Fruit fly (Drosophila melanogaster) whole organism, embryonic: Measurements from ENCODE around the gene CG5846.

Experiments used
- Ada2b ChIP-seq: fragments of 200-800 bp; sonication (Bioruptor generic); IDR thresholded peaks from 2 replicates; pipeline ENCODE4 v1.3.6; 2022; ENCODE audit warnings: missing biosample characterization, missing genetic modification characterization
- Atf-2 ChIP-seq: fragments of 200-800 bp; sonication (Bioruptor generic); optimal IDR thresholded peaks from 2 replicates; lab custom pipeline; 2016; ENCODE audit warnings: missing biosample characterization, missing genetic modification characterization
- Atf6 ChIP-seq: fragments of 200-800 bp; sonication (Bioruptor generic); IDR thresholded peaks from 2 replicates; pipeline ENCODE4 v1.3.6; 2022; ENCODE audit warnings: missing biosample characterization, missing genetic modification characterization
- BEAF-32 ChIP-seq: fragments of 200-800 bp; sonication (Bioruptor generic); optimal IDR thresholded peaks from 3 replicates; lab custom pipeline; 2017; ENCODE audit warnings: missing biosample characterization, missing genetic modification characterization, mild to moderate bottlenecking, moderate library complexity, missing genetic modification reagents
- C15 ChIP-seq: fragments of 200-800 bp; sonication (Bioruptor generic); IDR thresholded peaks from 3 replicates; pipeline ENCODE4 v1.3.6; 2022; ENCODE audit warnings: missing biosample characterization, missing genetic modification characterization
- CG11456 ChIP-seq: fragments of 200-800 bp; sonication (Bioruptor generic); IDR thresholded peaks from 3 replicates; pipeline ENCODE4 v1.3.6; 2022; ENCODE audit warnings: missing biosample characterization, missing genetic modification characterization
- CG11504 ChIP-seq: fragments of 200-800 bp; sonication (Bioruptor generic); optimal IDR thresholded peaks from 3 replicates; lab custom pipeline; 2019; ENCODE audit warnings: missing biosample characterization, mild to moderate bottlenecking, missing genetic modification characterization, moderate library complexity
- CG12219 ChIP-seq: fragments of 200-800 bp; sonication (Bioruptor generic); optimal IDR thresholded peaks from 3 replicates; lab custom pipeline; 2018; ENCODE audit warnings: missing biosample characterization, mild to moderate bottlenecking, missing genetic modification characterization
- CG13894 ChIP-seq: fragments of 200-800 bp; sonication (Bioruptor generic); optimal IDR thresholded peaks from 3 replicates; lab custom pipeline; 2018; ENCODE audit warnings: missing biosample characterization, mild to moderate bottlenecking, missing genetic modification characterization, moderate library complexity
- CG14667 ChIP-seq: fragments of 200-800 bp; sonication (Bioruptor generic); IDR thresholded peaks from 2 replicates; pipeline ENCODE4 v1.3.6; 2022; ENCODE audit warnings: missing biosample characterization, missing genetic modification characterization
- CG15479 ChIP-seq: fragments of 200-800 bp; sonication (Bioruptor generic); optimal IDR thresholded peaks from 3 replicates; lab custom pipeline; 2019; ENCODE audit warnings: missing biosample characterization, mild to moderate bottlenecking, missing genetic modification characterization, moderate library complexity
- CG15601 ChIP-seq: fragments of 200-800 bp; sonication (Bioruptor generic); optimal IDR thresholded peaks from 3 replicates; lab custom pipeline; 2019; ENCODE audit warnings: missing biosample characterization, mild to moderate bottlenecking, missing genetic modification characterization, moderate library complexity
- CG15696 ChIP-seq: fragments of 200-800 bp; sonication (Bioruptor generic); optimal IDR thresholded peaks from 2 replicates; lab custom pipeline; 2019; ENCODE audit warnings: missing biosample characterization, mild to moderate bottlenecking, missing genetic modification characterization, moderate library complexity
- CG16815 ChIP-seq: fragments of 200-800 bp; sonication (Bioruptor generic); optimal IDR thresholded peaks from 3 replicates; lab custom pipeline; 2017; ENCODE audit warnings: missing biosample characterization, mild to moderate bottlenecking, missing genetic modification characterization
- CG17328 ChIP-seq: fragments of 200-800 bp; sonication (Bioruptor generic); IDR thresholded peaks from 2 replicates; pipeline ENCODE4 v1.3.6; 2022; ENCODE audit warnings: missing biosample characterization, missing genetic modification characterization
- CG1792 ChIP-seq: fragments of 200-800 bp; sonication (Bioruptor generic); optimal IDR thresholded peaks from 2 replicates; lab custom pipeline; 2016; ENCODE audit warnings: missing biosample characterization, missing genetic modification characterization
- CG18599 ChIP-seq: fragments of 200-800 bp; sonication (Bioruptor generic); optimal IDR thresholded peaks from 3 replicates; lab custom pipeline; 2017; ENCODE audit warnings: missing biosample characterization, missing genetic modification characterization, mild to moderate bottlenecking, moderate library complexity, missing genetic modification reagents
- CG2712 ChIP-seq: fragments of 200-800 bp; optimal IDR thresholded peaks from 3 replicates; lab custom pipeline; 2019; ENCODE audit warnings: missing biosample characterization, mild to moderate bottlenecking, missing genetic modification characterization, moderate library complexity
- CG34376 ChIP-seq: fragments of 200-800 bp; sonication (Bioruptor generic); optimal IDR thresholded peaks from 2 replicates; lab custom pipeline; 2018; ENCODE audit warnings: missing biosample characterization, mild to moderate bottlenecking, missing genetic modification characterization
- CG3726 ChIP-seq: fragments of 200-800 bp; sonication (Bioruptor generic); IDR thresholded peaks from 3 replicates; pipeline ENCODE4, ENCODE4 v1.3.6; 2022; ENCODE audit warnings: missing biosample characterization, missing genetic modification characterization
- CG4854 ChIP-seq: fragments of 200-800 bp; sonication (Bioruptor generic); optimal IDR thresholded peaks from 2 replicates; lab custom pipeline; 2016; ENCODE audit warnings: missing biosample characterization, missing genetic modification characterization, inconsistent platforms
- CG9817 ChIP-seq: fragments of 200-800 bp; sonication (Bioruptor generic); optimal IDR thresholded peaks from 2 replicates; lab custom pipeline; 2018; ENCODE audit warnings: missing biosample characterization, mild to moderate bottlenecking, missing genetic modification characterization, moderate library complexity
- Dip3 ChIP-seq: fragments of 200-800 bp; sonication (Bioruptor generic); optimal IDR thresholded peaks from 3 replicates; lab custom pipeline; 2016; ENCODE audit warnings: missing biosample characterization, missing genetic modification characterization
- Lpt ChIP-seq: fragments of >200 bp; optimal IDR thresholded peaks from 2 replicates; lab custom pipeline; 2018; ENCODE audit warnings: missing biosample characterization, missing genetic modification characterization
- Meics ChIP-seq: fragments of 200-800 bp; sonication (Bioruptor generic); optimal IDR thresholded peaks from 2 replicates; lab custom pipeline; 2017; ENCODE audit warnings: missing biosample characterization, mild to moderate bottlenecking, missing genetic modification characterization
- Mrtf ChIP-seq: fragments of 200-800 bp; sonication (Bioruptor generic); IDR thresholded peaks from 3 replicates; pipeline ENCODE4 v1.3.6; 2022; ENCODE audit warnings: missing biosample characterization, missing genetic modification characterization
- Neu2 ChIP-seq: fragments of 200-800 bp; sonication (Bioruptor generic); optimal IDR thresholded peaks from 3 replicates; lab custom pipeline; 2016; ENCODE audit warnings: missing biosample characterization, missing genetic modification characterization, borderline replicate concordance
- Nf-YA ChIP-seq: fragments of 200-800 bp; sonication (Bioruptor generic); IDR thresholded peaks from 2 replicates; pipeline ENCODE4 v1.3.6; 2022; ENCODE audit warnings: missing biosample characterization, missing genetic modification characterization
- Opbp ChIP-seq: fragments of 200-800 bp; sonication (Bioruptor generic); IDR thresholded peaks from 3 replicates; pipeline ENCODE4 v1.3.6; 2022; ENCODE audit warnings: missing biosample characterization, missing genetic modification characterization; ENCODE audit not compliant: partially characterized antibody
- Sox100B ChIP-seq: fragments of 200-800 bp; sonication (Bioruptor generic); optimal IDR thresholded peaks from 3 replicates; lab custom pipeline; 2018; ENCODE audit warnings: missing biosample characterization, mild to moderate bottlenecking, missing genetic modification characterization
- ab ChIP-seq: fragments of 200-800 bp; sonication (Bioruptor generic); optimal IDR thresholded peaks from 2 replicates; lab custom pipeline; 2016; ENCODE audit warnings: missing biosample characterization, missing genetic modification characterization
- aop ChIP-seq: fragments of 200-800 bp; sonication (Bioruptor generic); IDR thresholded peaks from 2 replicates; pipeline ENCODE4 v1.3.6; 2022; ENCODE audit warnings: missing biosample characterization, missing genetic modification characterization
- cato ChIP-seq: fragments of 200-800 bp; sonication (Bioruptor generic); optimal IDR thresholded peaks from 2 replicates; lab custom pipeline; 2016; ENCODE audit warnings: missing biosample characterization, missing genetic modification characterization, borderline replicate concordance
- caup ChIP-seq: fragments of 200-800 bp; sonication (Bioruptor generic); optimal IDR thresholded peaks from 3 replicates; lab custom pipeline; 2017; ENCODE audit warnings: missing biosample characterization, mild to moderate bottlenecking, missing genetic modification characterization, moderate library complexity; ENCODE audit not compliant: severe bottlenecking
- cg ChIP-seq: fragments of 200-800 bp; sonication (Bioruptor generic); optimal IDR thresholded peaks from 3 replicates; lab custom pipeline; 2019; ENCODE audit warnings: missing biosample characterization, mild to moderate bottlenecking, missing genetic modification characterization, moderate library complexity
- chn ChIP-seq: fragments of 200-800 bp; sonication (Bioruptor generic); optimal IDR thresholded peaks from 2 replicates; lab custom pipeline; 2016; ENCODE audit warnings: missing biosample characterization, missing genetic modification characterization
- en ChIP-seq: fragments of 200-800 bp; sonication (Bioruptor generic); optimal IDR thresholded peaks from 2 replicates; lab custom pipeline; 2016; ENCODE audit warnings: missing biosample characterization, missing genetic modification characterization
- eyg ChIP-seq: fragments of 200-800 bp; sonication (Bioruptor generic); optimal IDR thresholded peaks from 3 replicates; lab custom pipeline; 2016; ENCODE audit warnings: missing biosample characterization, missing genetic modification characterization
- gsb-n ChIP-seq: fragments of 200-800 bp; sonication (Bioruptor generic); optimal IDR thresholded peaks from 3 replicates; lab custom pipeline; 2018; ENCODE audit warnings: missing biosample characterization, mild to moderate bottlenecking, missing genetic modification characterization
- inv ChIP-seq: fragments of 200-800 bp; sonication (Bioruptor generic); IDR thresholded peaks from 2 replicates; pipeline ENCODE4 v1.3.6; 2022; ENCODE audit warnings: missing biosample characterization, missing genetic modification characterization; ENCODE audit not compliant: partially characterized antibody
- lilli ChIP-seq: fragments of 200-800 bp; sonication (Bioruptor generic); optimal IDR thresholded peaks from 3 replicates; lab custom pipeline; 2016; ENCODE audit warnings: missing biosample characterization, missing genetic modification characterization
- odd ChIP-seq: fragments of 200-800 bp; sonication (Bioruptor generic); optimal IDR thresholded peaks from 2 replicates; lab custom pipeline; 2017; ENCODE audit warnings: missing biosample characterization, mild to moderate bottlenecking, missing genetic modification characterization
- phol ChIP-seq: fragments of 200-800 bp; sonication (Bioruptor generic); optimal IDR thresholded peaks from 3 replicates; lab custom pipeline; 2018; ENCODE audit warnings: missing biosample characterization, mild to moderate bottlenecking, missing genetic modification characterization, moderate library complexity
- repo ChIP-seq: fragments of 200-800 bp; sonication (Bioruptor generic); optimal IDR thresholded peaks from 2 replicates; lab custom pipeline; 2016; ENCODE audit warnings: missing biosample characterization, missing genetic modification characterization
- run ChIP-seq: fragments of 200-800 bp; sonication (Bioruptor generic); optimal IDR thresholded peaks from 3 replicates; lab custom pipeline; 2018; ENCODE audit warnings: missing biosample characterization, mild to moderate bottlenecking, missing genetic modification characterization
- sens ChIP-seq: fragments of 200-800 bp; sonication (Bioruptor generic); peaks from one replicate; lab custom pipeline; 2016; ENCODE audit warnings: missing biosample characterization, missing genetic modification characterization
- unpg ChIP-seq: fragments of 200-800 bp; sonication (Bioruptor generic); optimal IDR thresholded peaks from 3 replicates; lab custom pipeline; 2018; ENCODE audit warnings: missing biosample characterization, mild to moderate bottlenecking, missing genetic modification characterization, moderate library complexity
- vnd ChIP-seq: fragments of 200-800 bp; sonication (Bioruptor generic); IDR thresholded peaks from 3 replicates; pipeline ENCODE4 v1.3.6; 2022; ENCODE audit warnings: missing biosample characterization, missing genetic modification characterization; ENCODE audit not compliant: partially characterized antibody
- zen2 ChIP-seq: fragments of 200-800 bp; sonication (Bioruptor generic); IDR thresholded peaks from 3 replicates; pipeline ENCODE4 v1.3.6; 2022; ENCODE audit warnings: missing biosample characterization, missing genetic modification characterization; ENCODE audit not compliant: partially characterized antibody

The CG5846 gene

dm6 chr2L:9984078-9984772 lies 27.2 kb upstream of the CG5846 start, which contains the start of gene bib (continued):
- TF ChIP-seq CG18599, result peak; percentile 90
- TF ChIP-seq inv, result no peak
- peak; percentile 62 for TF ChIP-seq Atf6 (GFP tag; lab: Robert Waterston, UW)
- no peak for TF ChIP-seq Nf-YA (GFP tag; lab: Robert Waterston, UW)
- TF ChIP-seq CG15479, result peak; percentile 80
- peak; percentile 86 for TF ChIP-seq CG15601
- TF ChIP-seq sens (GFP tag; lab: Kevin White, UChicago), result peak; percentile 72
- TF ChIP-seq CG2712, result peak; percentile 95
- peak; percentile 91 for TF ChIP-seq phol (tag; lab: Kevin White, UChicago)
- no peak for TF ChIP-seq Neu2
- TF ChIP-seq Atf-2 (GFP tag; lab: Kevin White, UChicago), result no peak
- peak; percentile 48 for TF ChIP-seq CG9817 (tag; lab: Kevin White, UChicago)
- no peak for TF ChIP-seq vnd
- peak; percentile 13; the same call in 1 of the 2 replicates for TF ChIP-seq CG14667 (GFP tag; lab: Robert Waterston, UW)
- peak; percentile 10 for TF ChIP-seq cg (GFP tag; lab: Kevin White, UChicago)
- no peak for TF ChIP-seq Lpt (GFP tag; lab: Kevin White, UChicago)
- TF ChIP-seq CG13894 (tag; lab: Kevin White, UChicago), result peak; percentile 18
- TF ChIP-seq C15 (GFP tag; lab: Robert Waterston, UW), result no peak
- TF ChIP-seq CG15696, result peak; percentile 95
- TF ChIP-seq Ada2b (GFP tag; lab: Robert Waterston, UW), result peak; percentile 39; the same call in 1 of the 2 replicates
- no peak for TF ChIP-seq CG3726 (GFP tag; lab: Robert Waterston, UW)
- peak; percentile 82 for TF ChIP-seq Meics (GFP tag; lab: Kevin White, UChicago)
- TF ChIP-seq CG4854 (GFP tag; lab: Kevin White, UChicago), result peak; percentile 54
- TF ChIP-seq ab (GFP tag; lab: Kevin White, UChicago), result no peak
- no peak for TF ChIP-seq aop (GFP tag; lab: Robert Waterston, UW)
- TF ChIP-seq Mrtf, result peak; percentile 65; the same call in 2 of the 3 replicates
- no peak for TF ChIP-seq eyg
- TF ChIP-seq odd (GFP tag; lab: Kevin White, UChicago), result peak; percentile 79
- peak; percentile 61 for TF ChIP-seq chn (GFP tag; lab: Kevin White, UChicago)
- no peak for TF ChIP-seq BEAF-32 (GFP tag; lab: Kevin White, UChicago)
- peak; percentile 67 for TF ChIP-seq lilli (GFP tag; lab: Kevin White, UChicago)
- peak; percentile 89 for TF ChIP-seq CG11504 (tag; lab: Kevin White, UChicago)
- TF ChIP-seq repo (GFP tag; lab: Kevin White, UChicago), result no peak
- TF ChIP-seq CG11456, result no peak
- TF ChIP-seq Opbp (GFP tag; lab: Robert Waterston, UW), result peak; percentile 49; the same call in 2 of the 3 replicates
- peak; percentile 86 for TF ChIP-seq CG16815 (GFP tag; lab: Kevin White, UChicago)
- TF ChIP-seq CG17328, result peak; percentile 69
- peak; percentile 30; the same call in 1 of the 3 replicates for TF ChIP-seq zen2 (GFP tag; lab: Robert Waterston, UW)
- peak; percentile 84 for TF ChIP-seq unpg (GFP tag; lab: Kevin White, UChicago)
- TF ChIP-seq caup (GFP tag; lab: Kevin White, UChicago), result peak; percentile 79
- TF ChIP-seq Sox100B (GFP tag; lab: Kevin White, UChicago), result peak; percentile 92
- peak; percentile 61 for TF ChIP-seq run (tag; lab: Kevin White, UChicago)
- TF ChIP-seq CG12219 (GFP tag; lab: Kevin White, UChicago), result peak; percentile 65
- no peak for TF ChIP-seq CG1792 (GFP tag; lab: Kevin White, UChicago)
- no peak for TF ChIP-seq en (GFP tag; lab: Kevin White, UChicago)
- no peak for TF ChIP-seq Dip3
- peak; percentile 22 for TF ChIP-seq CG34376 (GFP tag; lab: Kevin White, UChicago)
- peak; percentile 89 for TF ChIP-seq gsb-n (tag; lab: Kevin White, UChicago)
- peak; percentile 66 for TF ChIP-seq cato
